Fruit fly (Drosophila melanogaster): ENCODE results near the gene CG17197.

CG17197 gene

DNA sequence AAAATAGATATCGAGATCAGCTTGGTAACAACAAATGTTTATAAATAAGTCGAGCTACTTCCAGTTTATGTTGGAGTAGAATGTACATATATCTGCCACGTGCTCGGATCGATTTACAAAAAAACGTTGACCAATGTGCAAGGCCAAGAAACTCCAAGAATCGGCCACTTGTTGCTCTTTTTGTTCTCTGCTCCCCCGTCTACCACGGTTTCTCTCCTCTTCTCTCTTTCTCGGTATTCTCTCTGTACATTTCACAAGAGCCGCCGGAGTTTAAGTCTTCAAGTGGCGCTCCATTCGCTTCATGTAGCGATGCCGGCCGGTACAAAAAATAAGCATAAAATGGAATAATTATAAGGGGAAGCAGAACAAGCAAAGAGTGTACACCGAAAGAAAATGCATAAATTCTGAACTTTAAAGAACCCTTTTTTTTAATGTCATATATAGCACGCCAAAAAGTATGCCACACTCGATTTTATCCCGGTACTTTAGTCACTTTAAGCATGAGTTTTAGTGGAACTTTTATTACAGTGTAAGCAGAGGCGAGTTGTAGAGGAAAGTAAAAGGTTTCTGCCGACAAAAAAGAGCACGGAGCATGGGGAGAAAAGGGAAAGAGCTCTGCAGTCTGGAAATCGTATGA is 37.3 kb downstream of the CG17197 start (continued):
- no peak for TF ChIP-seq pros (GFP tag; optimal IDR thresholded peaks at IDR 0.05)
- TF ChIP-seq fd3F (GFP tag; optimal IDR thresholded peaks at IDR 0.05): peak; percentile 70
- TF ChIP-seq so (GFP tag; IDR thresholded peaks at IDR 0.05): peak; percentile 73; the same call in 1 of the 3 replicates
- peak; percentile 75 for TF ChIP-seq CG3838 (GFP tag; optimal IDR thresholded peaks at IDR 0.05)
- peak; percentile 97 for TF ChIP-seq CG10979 (tag; optimal IDR thresholded peaks at IDR 0.05)
- TF ChIP-seq HLH3B (GFP tag; IDR thresholded peaks at IDR 0.05): peak; percentile 94
- TF ChIP-seq CG7928 (GFP tag; optimal IDR thresholded peaks at IDR 0.05): peak; percentile 47
- TF ChIP-seq yki (optimal IDR thresholded peaks at IDR 0.05): no peak
- peak; percentile 87 for TF ChIP-seq H2.0 (GFP tag; IDR thresholded peaks at IDR 0.05)
- peak; percentile 89 for TF ChIP-seq HmgD (GFP tag; optimal IDR thresholded peaks at IDR 0.05)
- no peak for TF ChIP-seq prd (optimal IDR thresholded peaks at IDR 0.05)
- peak; percentile 93 for TF ChIP-seq prd (GFP tag; IDR thresholded peaks at IDR 0.05)
- TF ChIP-seq Bteb2 (GFP tag; optimal IDR thresholded peaks at IDR 0.05): peak; percentile 86
- no peak for TF ChIP-seq mirr (GFP tag; optimal IDR thresholded peaks at IDR 0.05)
- TF ChIP-seq fru (optimal IDR thresholded peaks at IDR 0.05): no peak
- TF ChIP-seq CG17802 (tag; optimal IDR thresholded peaks at IDR 0.05): peak; percentile 92
- TF ChIP-seq CG14860 (GFP tag; IDR thresholded peaks at IDR 0.05; ENCODE audit: partially characterized antibody): no peak
- peak; percentile 91 for TF ChIP-seq Ptx1 (GFP tag; IDR thresholded peaks at IDR 0.05)
- TF ChIP-seq CG17328 (GFP tag; IDR thresholded peaks at IDR 0.05): peak; percentile 94
- TF ChIP-seq Antp (GFP tag; optimal IDR thresholded peaks at IDR 0.05): peak; percentile 97
- peak; percentile 82 for TF ChIP-seq Vsx1 (GFP tag; optimal IDR thresholded peaks at IDR 0.05)
- no peak for TF ChIP-seq Doc3 (GFP tag; IDR thresholded peaks at IDR 0.05; ENCODE audit: partially characterized antibody)
- TF ChIP-seq ato (GFP tag; IDR thresholded peaks at IDR 0.05; ENCODE audit: partially characterized antibody): no peak
- TF ChIP-seq fd64A (GFP tag; optimal IDR thresholded peaks at IDR 0.05): peak; percentile 93
- peak; percentile 86 for TF ChIP-seq kay (GFP tag; optimal IDR thresholded peaks at IDR 0.05)
- TF ChIP-seq dan (GFP tag; IDR thresholded peaks at IDR 0.05): peak; percentile 35; the same call in 1 of the 2 replicates
- TF ChIP-seq Hr3 (GFP tag; optimal IDR thresholded peaks at IDR 0.05): peak; percentile 90
- TF ChIP-seq seq (GFP tag; IDR thresholded peaks at IDR 0.05): peak; percentile 69
- TF ChIP-seq vfl (GFP tag; optimal IDR thresholded peaks at IDR 0.05): peak; percentile 80
- TF ChIP-seq CG11560 (tag; IDR thresholded peaks at IDR 0.05): peak; percentile 69; the same call in 1 of the 3 replicates
- TF ChIP-seq z (GFP tag; IDR thresholded peaks at IDR 0.05): peak; percentile 60; the same call in 1 of the 3 replicates
- peak; percentile 93 for TF ChIP-seq Dad (GFP tag; optimal IDR thresholded peaks at IDR 0.05)
- TF ChIP-seq CG15479 (GFP tag; optimal IDR thresholded peaks at IDR 0.05): no peak
- peak; percentile 90 for TF ChIP-seq CG11093 (GFP tag; IDR thresholded peaks at IDR 0.05)
- peak; percentile 89 for TF ChIP-seq CG4707 (GFP tag; optimal IDR thresholded peaks at IDR 0.05)
- no peak for TF ChIP-seq CG42726 (GFP tag; IDR thresholded peaks at IDR 0.05; ENCODE audit: partially characterized antibody)
- TF ChIP-seq br (optimal IDR thresholded peaks at IDR 0.05): no peak
- no peak for TF ChIP-seq hb (GFP tag; IDR thresholded peaks at IDR 0.05; ENCODE audit: partially characterized antibody)
- peak; percentile 96 for TF ChIP-seq Camta (GFP tag; optimal IDR thresholded peaks at IDR 0.05)
- TF ChIP-seq E2f1 (GFP tag; IDR thresholded peaks at IDR 0.05): peak; percentile 90
- 0 out of 2 replicates have a peak, but pooled peaks have one; percentile 55 for TF ChIP-seq ham (GFP tag; IDR thresholded peaks at IDR 0.05)
- peak in 1 of 3 experiments; percentile 96 for TF ChIP-seq Stat92E (GFP tag; optimal IDR thresholded peaks at IDR 0.05)
- TF ChIP-seq Awh (GFP tag; IDR thresholded peaks at IDR 0.05): peak; percentile 92
- TF ChIP-seq Ravus (GFP tag; IDR thresholded peaks at IDR 0.05): peak; percentile 73
- TF ChIP-seq dmrt99B (tag; optimal IDR thresholded peaks at IDR 0.05): peak; percentile 93
- peak; percentile 89 for TF ChIP-seq NC2α (GFP tag; optimal IDR thresholded peaks at IDR 0.05)
- TF ChIP-seq Oaz (GFP tag; IDR thresholded peaks at IDR 0.05): 0 out of 2 replicates have a peak, but pooled peaks have one; percentile 36
- peak; percentile 85 for TF ChIP-seq CG12104 (GFP tag; optimal IDR thresholded peaks at IDR 0.05)
- TF ChIP-seq cas (GFP tag; IDR thresholded peaks at IDR 0.05): peak; percentile 73; the same call in 1 of the 2 replicates
- TF ChIP-seq Eip74EF (GFP tag; optimal IDR thresholded peaks at IDR 0.05): peak in 1 of 2 experiments; percentile 90
- peak; percentile 91 for TF ChIP-seq CG9609 (GFP tag; optimal IDR thresholded peaks at IDR 0.05)

Data from whole organism, embryonic.